Fruit fly (Drosophila melanogaster) whole organism, embryonic: ENCODE results near the gene CG10383.

Source experiments
- Adf1 ChIP-seq: fragments of 200-800 bp; sonication (Bioruptor generic); IDR thresholded peaks from 2 replicates; pipeline ENCODE4 v1.3.6; 2022; ENCODE audit warnings: missing biosample characterization, missing genetic modification characterization
- Atf-2 ChIP-seq: fragments of 200-800 bp; sonication (Bioruptor generic); optimal IDR thresholded peaks from 2 replicates; lab custom pipeline; 2016; ENCODE audit warnings: missing biosample characterization, missing genetic modification characterization
- Bdp1 ChIP-seq: fragments of 200-800 bp; sonication (Bioruptor generic); optimal IDR thresholded peaks from 3 replicates; lab custom pipeline; 2016; ENCODE audit warnings: missing biosample characterization, missing genetic modification characterization
- Bgb ChIP-seq: fragments of 200-800 bp; sonication (Bioruptor generic); IDR thresholded peaks from 2 replicates; pipeline ENCODE4 v1.3.6; 2022; ENCODE audit warnings: missing biosample characterization, missing genetic modification characterization; ENCODE audit not compliant: partially characterized antibody
- Blimp-1 ChIP-seq: fragments of 200-800 bp; sonication (Bioruptor generic); optimal IDR thresholded peaks from 3 replicates; lab custom pipeline; 2018; ENCODE audit warnings: missing biosample characterization, missing genetic modification characterization, mild to moderate bottlenecking, moderate library complexity, missing genetic modification reagents
- CG10543 ChIP-seq: fragments of 200-800 bp; sonication (Bioruptor generic); optimal IDR thresholded peaks from 3 replicates; lab custom pipeline; 2017; ENCODE audit warnings: missing biosample characterization, mild to moderate bottlenecking, missing genetic modification characterization, moderate library complexity
- CG11247 ChIP-seq: fragments of 200-800 bp; sonication (Bioruptor generic); IDR thresholded peaks from 2 replicates; pipeline ENCODE4 v1.3.6; 2022; ENCODE audit warnings: missing biosample characterization, missing genetic modification characterization
- CG12769 ChIP-seq: fragments of 200-800 bp; sonication (Bioruptor generic); optimal IDR thresholded peaks from 2 replicates; lab custom pipeline; 2019; ENCODE audit warnings: missing biosample characterization, mild to moderate bottlenecking, missing genetic modification characterization, moderate library complexity
- CG13287 ChIP-seq: fragments of 200-800 bp; sonication (Bioruptor generic); IDR thresholded peaks from 2 replicates; pipeline ENCODE4 v1.3.6; 2022; ENCODE audit warnings: missing biosample characterization, missing genetic modification characterization; ENCODE audit not compliant: partially characterized antibody
- CG14667 ChIP-seq: fragments of 200-800 bp; sonication (Bioruptor generic); IDR thresholded peaks from 2 replicates; pipeline ENCODE4 v1.3.6; 2022; ENCODE audit warnings: missing biosample characterization, missing genetic modification characterization
- CG15479 ChIP-seq: fragments of 200-800 bp; sonication (Bioruptor generic); optimal IDR thresholded peaks from 3 replicates; lab custom pipeline; 2019; ENCODE audit warnings: missing biosample characterization, mild to moderate bottlenecking, missing genetic modification characterization, moderate library complexity
- CG17361 ChIP-seq: fragments of 200-800 bp; sonication (Bioruptor generic); IDR thresholded peaks from 3 replicates; pipeline ENCODE4 v1.3.6; 2022; ENCODE audit warnings: missing biosample characterization, missing genetic modification characterization
- CG18262 ChIP-seq: fragments of 200-800 bp; optimal IDR thresholded peaks from 3 replicates; lab custom pipeline; 2019; ENCODE audit warnings: missing biosample characterization, mild to moderate bottlenecking, missing genetic modification characterization, moderate library complexity
- CG2199 ChIP-seq: fragments of 200-800 bp; sonication (Bioruptor generic); IDR thresholded peaks from 3 replicates; pipeline ENCODE4 v1.3.6; 2022; ENCODE audit warnings: missing biosample characterization, missing genetic modification characterization
- CG6791 ChIP-seq: fragments of 200-800 bp; sonication (Bioruptor generic); IDR thresholded peaks from 3 replicates; pipeline ENCODE4 v1.3.6; 2022; ENCODE audit warnings: missing biosample characterization, missing genetic modification characterization; ENCODE audit not compliant: partially characterized antibody
- CG7786 ChIP-seq: fragments of 200-800 bp; sonication (Bioruptor generic); optimal IDR thresholded peaks from 2 replicates; lab custom pipeline; 2016; ENCODE audit warnings: missing biosample characterization, missing genetic modification characterization
- CG7963 ChIP-seq: fragments of 200-800 bp; sonication (Bioruptor generic); IDR thresholded peaks from 3 replicates; pipeline ENCODE4 v1.3.6; 2022; ENCODE audit warnings: missing biosample characterization, missing genetic modification characterization; ENCODE audit not compliant: partially characterized antibody
- CG8944 ChIP-seq: fragments of 200-800 bp; sonication (Bioruptor generic); optimal IDR thresholded peaks from 3 replicates; lab custom pipeline; 2016; ENCODE audit warnings: missing biosample characterization, missing genetic modification characterization
- CoRest ChIP-seq: fragments of 200-800 bp; sonication (Bioruptor generic); optimal IDR thresholded peaks from 3 replicates; lab custom pipeline; 2018; ENCODE audit warnings: missing biosample characterization, mild to moderate bottlenecking, missing genetic modification characterization, moderate library complexity
- D19A ChIP-seq: fragments of 200-800 bp; optimal IDR thresholded peaks from 3 replicates; lab custom pipeline; 2019; ENCODE audit warnings: missing biosample characterization, mild to moderate bottlenecking, missing genetic modification characterization, moderate library complexity
- Deaf1 ChIP-seq: fragments of 200-800 bp; optimal IDR thresholded peaks from 3 replicates; lab custom pipeline; 2019; ENCODE audit warnings: missing biosample characterization, mild to moderate bottlenecking, missing genetic modification characterization, moderate library complexity
- Drgx ChIP-seq: fragments of 200-800 bp; sonication (Bioruptor generic); IDR thresholded peaks from 2 replicates; pipeline ENCODE4 v1.3.6; 2022; ENCODE audit warnings: missing biosample characterization, missing genetic modification characterization
- Fer1 ChIP-seq: fragments of 200-800 bp; sonication (Bioruptor generic); optimal IDR thresholded peaks from 2 replicates; lab custom pipeline; 2017; ENCODE audit warnings: missing biosample characterization, mild to moderate bottlenecking, missing genetic modification characterization
- HLHmδ ChIP-seq: fragments of 200-800 bp; sonication (Bioruptor generic); optimal IDR thresholded peaks from 2 replicates; lab custom pipeline; 2018; ENCODE audit warnings: missing biosample characterization, mild to moderate bottlenecking, missing genetic modification characterization, moderate library complexity
- HmgZ ChIP-seq: fragments of 200-800 bp; sonication (Bioruptor generic); optimal IDR thresholded peaks from 2 replicates; lab custom pipeline; 2018; ENCODE audit warnings: missing biosample characterization, mild to moderate bottlenecking, missing genetic modification characterization
- Jarid2 ChIP-seq: fragments of 200-800 bp; sonication (Bioruptor generic); optimal IDR thresholded peaks from 3 replicates; lab custom pipeline; 2017; ENCODE audit warnings: mild to moderate bottlenecking, missing biosample characterization, missing genetic modification reagents, missing genetic modification characterization
- Med ChIP-seq: fragments of 200-800 bp; sonication (Bioruptor generic); peaks from one replicate; lab custom pipeline; 2016; ENCODE audit warnings: missing biosample characterization, missing genetic modification characterization, mild to moderate bottlenecking, inconsistent platforms, moderate library complexity
- Nf-YB ChIP-seq: fragments of 200-800 bp; sonication (Bioruptor generic); optimal IDR thresholded peaks from 3 replicates; lab custom pipeline; 2019; ENCODE audit warnings: missing biosample characterization, mild to moderate bottlenecking, missing genetic modification characterization, moderate library complexity
- Nf-YC ChIP-seq: fragments of 200-800 bp; optimal IDR thresholded peaks from 3 replicates; lab custom pipeline; 2019; ENCODE audit warnings: missing biosample characterization, mild to moderate bottlenecking, missing genetic modification characterization, moderate library complexity
- Opbp ChIP-seq: fragments of 200-800 bp; sonication (Bioruptor generic); IDR thresholded peaks from 3 replicates; pipeline ENCODE4 v1.3.6; 2022; ENCODE audit warnings: missing biosample characterization, missing genetic modification characterization; ENCODE audit not compliant: partially characterized antibody
- ara ChIP-seq: fragments of 200-800 bp; sonication (Bioruptor generic); IDR thresholded peaks from 2 replicates; pipeline ENCODE4 v1.3.6; 2022; ENCODE audit warnings: missing biosample characterization, missing genetic modification characterization
- ato ChIP-seq: fragments of 200-800 bp; sonication (Bioruptor generic); IDR thresholded peaks from 2 replicates; pipeline ENCODE4 v1.3.6; 2022; ENCODE audit warnings: missing biosample characterization, missing genetic modification characterization; ENCODE audit not compliant: partially characterized antibody
- bsh ChIP-seq, 2 experiments: fragments of 200-800 bp; sonication (Bioruptor generic); optimal IDR thresholded peaks; 2 replicates each; lab custom pipeline; 2017 to 2018; ENCODE audit warnings: mild to moderate bottlenecking in 2 of 2, missing biosample characterization in 2 of 2, missing genetic modification characterization in 2 of 2, moderate library complexity in 1 of 2
- cad ChIP-seq: fragments of >200 bp; optimal IDR thresholded peaks from 2 replicates; lab custom pipeline; 2017; ENCODE audit warnings: missing biosample characterization, missing genetic modification characterization
- cg ChIP-seq: fragments of 200-800 bp; sonication (Bioruptor generic); optimal IDR thresholded peaks from 3 replicates; lab custom pipeline; 2019; ENCODE audit warnings: missing biosample characterization, mild to moderate bottlenecking, missing genetic modification characterization, moderate library complexity
- chn ChIP-seq: fragments of 200-800 bp; sonication (Bioruptor generic); optimal IDR thresholded peaks from 2 replicates; lab custom pipeline; 2016; ENCODE audit warnings: missing biosample characterization, missing genetic modification characterization
- ci ChIP-seq: fragments of 200-800 bp; sonication (Bioruptor generic); IDR thresholded peaks from 3 replicates; pipeline ENCODE4 v1.3.6; 2022; ENCODE audit warnings: missing biosample characterization, missing genetic modification characterization
- dmrt11E ChIP-seq: fragments of 200-800 bp; sonication (Bioruptor generic); optimal IDR thresholded peaks from 3 replicates; lab custom pipeline; 2018; ENCODE audit warnings: missing biosample characterization, mild to moderate bottlenecking, missing genetic modification characterization, moderate library complexity
- gcm ChIP-seq: fragments of 200-800 bp; sonication (Bioruptor generic); optimal IDR thresholded peaks from 2 replicates; lab custom pipeline; 2019; ENCODE audit warnings: missing biosample characterization, mild to moderate bottlenecking, missing genetic modification characterization, moderate library complexity
- gem ChIP-seq: fragments of 200-800 bp; sonication (Bioruptor generic); optimal IDR thresholded peaks from 2 replicates; lab custom pipeline; 2019; ENCODE audit warnings: missing biosample characterization, mild to moderate bottlenecking, missing genetic modification characterization, moderate library complexity
- grau ChIP-seq: fragments of 200-800 bp; optimal IDR thresholded peaks from 3 replicates; lab custom pipeline; 2019; ENCODE audit warnings: missing biosample characterization, mild to moderate bottlenecking, missing genetic modification characterization, moderate library complexity
- gro ChIP-seq: fragments of 200-800 bp; sonication (Bioruptor generic); optimal IDR thresholded peaks from 2 replicates; lab custom pipeline; 2016; ENCODE audit warnings: missing biosample characterization, missing genetic modification characterization
- kni ChIP-seq: fragments of 200-800 bp; sonication (Bioruptor generic); optimal IDR thresholded peaks from 3 replicates; lab custom pipeline; 2017; ENCODE audit warnings: mild to moderate bottlenecking, missing biosample characterization, missing genetic modification reagents, missing genetic modification characterization
- nom ChIP-seq: fragments of 200-800 bp; sonication (Bioruptor generic); optimal IDR thresholded peaks from 2 replicates; lab custom pipeline; 2017; ENCODE audit warnings: missing biosample characterization, missing genetic modification characterization, mild to moderate bottlenecking, moderate library complexity, missing genetic modification reagents
- pros ChIP-seq: fragments of 200-800 bp; sonication (Bioruptor generic); optimal IDR thresholded peaks from 3 replicates; lab custom pipeline; 2019; ENCODE audit warnings: missing biosample characterization, mild to moderate bottlenecking, missing genetic modification characterization, moderate library complexity
- sd ChIP-seq: fragments of 200-800 bp; sonication (Bioruptor generic); optimal IDR thresholded peaks from 3 replicates; lab custom pipeline; 2018; ENCODE audit warnings: missing biosample characterization, mild to moderate bottlenecking, missing genetic modification characterization, moderate library complexity
- sens ChIP-seq: fragments of 200-800 bp; sonication (Bioruptor generic); peaks from one replicate; lab custom pipeline; 2016; ENCODE audit warnings: missing biosample characterization, missing genetic modification characterization

The CG10383 gene

dm6 chr2L:18732760-18733530, 37.5 kb upstream of the CG10383 start:
- TF ChIP-seq Drgx (GFP tag; lab: Robert Waterston, UW) = peak; percentile 19; the same call in 1 of the 2 replicates
- peak; percentile 60 for TF ChIP-seq pros (GFP tag; lab: Kevin White, UChicago)
- peak; percentile 57 for TF ChIP-seq Nf-YC
- peak in 1 of 2 experiments; percentile 9 for TF ChIP-seq bsh (GFP tag; optimal IDR thresholded peaks at IDR 0.05; lab: Kevin White, UChicago)
- peak; percentile 17 for TF ChIP-seq gcm (GFP tag; lab: Kevin White, UChicago)
- peak; percentile 26 for TF ChIP-seq CG13287 (GFP tag; lab: Robert Waterston, UW)
- TF ChIP-seq Med = peak; percentile 54
- peak; percentile 58 for TF ChIP-seq chn (GFP tag; lab: Kevin White, UChicago)
- peak; percentile 21 for TF ChIP-seq CG18262 (tag; lab: Kevin White, UChicago)
- TF ChIP-seq Jarid2 (GFP tag; lab: Kevin White, UChicago) = peak; percentile 92
- no peak for TF ChIP-seq gro (GFP tag; lab: Kevin White, UChicago)
- TF ChIP-seq Adf1 (GFP tag; lab: Robert Waterston, UW) = peak; percentile 90
- no peak for TF ChIP-seq Bdp1 (GFP tag; lab: Kevin White, UChicago)
- peak; percentile 34 for TF ChIP-seq Blimp-1
- no peak for TF ChIP-seq Atf-2 (GFP tag; lab: Kevin White, UChicago)
- TF ChIP-seq ci (GFP tag; lab: Robert Waterston, UW) = 0 out of 3 replicates have a peak, but pooled peaks have one; percentile 46
- peak; percentile 77 for TF ChIP-seq sens (GFP tag; lab: Kevin White, UChicago)
- 0 out of 3 replicates have a peak, but pooled peaks have one; percentile 18 for TF ChIP-seq CG6791 (GFP tag; lab: Robert Waterston, UW)
- TF ChIP-seq dmrt11E = peak; percentile 24
- peak; percentile 25 for TF ChIP-seq nom (GFP tag; lab: Kevin White, UChicago)
- peak; percentile 17 for TF ChIP-seq CoRest (tag; lab: Kevin White, UChicago)
- no peak for TF ChIP-seq grau (tag; lab: Kevin White, UChicago)
- TF ChIP-seq CG10543 (GFP tag; lab: Kevin White, UChicago) = peak; percentile 48
- no peak for TF ChIP-seq Fer1 (GFP tag; lab: Kevin White, UChicago)
- TF ChIP-seq Deaf1 (tag; lab: Kevin White, UChicago) = peak; percentile 98
- TF ChIP-seq HmgZ (tag; lab: Kevin White, UChicago) = no peak
- 0 out of 2 replicates have a peak, but pooled peaks have one; percentile 26 for TF ChIP-seq ato (GFP tag; lab: Robert Waterston, UW)
- TF ChIP-seq cg (GFP tag; lab: Kevin White, UChicago) = peak; percentile 73
- TF ChIP-seq cad (GFP tag; lab: Kevin White, UChicago) = no peak
- 0 out of 2 replicates have a peak, but pooled peaks have one; percentile 5 for TF ChIP-seq ara (GFP tag; lab: Robert Waterston, UW)
- no peak for TF ChIP-seq CG7963 (GFP tag; lab: Robert Waterston, UW)
- TF ChIP-seq gem (tag; lab: Kevin White, UChicago) = peak; percentile 17
- peak; percentile 67 for TF ChIP-seq D19A (tag; lab: Kevin White, UChicago)
- no peak for TF ChIP-seq CG17361 (GFP tag; lab: Robert Waterston, UW)
- TF ChIP-seq Bgb = peak; percentile 36; the same call in 1 of the 2 replicates
- peak; percentile 68 for TF ChIP-seq Nf-YB (GFP tag; lab: Kevin White, UChicago)
- peak; percentile 86; the same call in 2 of the 3 replicates for TF ChIP-seq CG2199 (GFP tag; lab: Robert Waterston, UW)
- TF ChIP-seq CG7786 = no peak
- TF ChIP-seq CG8944 (GFP tag; lab: Kevin White, UChicago) = no peak
- peak; percentile 37 for TF ChIP-seq HLHmδ
- no peak for TF ChIP-seq CG14667 (GFP tag; lab: Robert Waterston, UW)
- TF ChIP-seq Opbp (GFP tag; lab: Robert Waterston, UW) = peak; percentile 5; the same call in 1 of the 3 replicates
- TF ChIP-seq sd (tag; lab: Kevin White, UChicago) = peak; percentile 88
- TF ChIP-seq CG15479 (GFP tag; lab: Kevin White, UChicago) = no peak
- TF ChIP-seq CG12769 (tag; lab: Kevin White, UChicago) = peak; percentile 24
- peak; percentile 98 for TF ChIP-seq kni (GFP tag; lab: Kevin White, UChicago)
- no peak for TF ChIP-seq CG11247 (GFP tag; lab: Robert Waterston, UW)
